Worm (Caenorhabditis elegans) whole organism, midembryonic: ENCODE measurements around the gene flh-1.
A peak's percentile ranks its signal among the peaks of the same experiment; 100 is the strongest.

ENCODE experiments used
- T22C8.4 ChIP-seq: fragments of 200-800 bp; sonication (Bioruptor generic); IDR thresholded peaks from 2 replicates; pipeline ENCODE4 v1.3.6; 2022; ENCODE audit warnings: missing genetic modification characterization, missing compliant biosample characterization
- cog-1 ChIP-seq: sonication (generic microtip); optimal IDR thresholded peaks from 2 replicates; lab custom pipeline; 2016; ENCODE audit warnings: missing genetic modification characterization, missing compliant biosample characterization
- flt-1 ChIP-seq: fragments of 200-800 bp; sonication (Bioruptor generic); IDR thresholded peaks from 2 replicates; pipeline ENCODE4 v1.3.6; 2022; ENCODE audit warnings: missing genetic modification characterization, missing compliant biosample characterization
- klf-2 ChIP-seq: fragments of 200-800 bp; sonication (Bioruptor generic); conservative IDR thresholded peaks from 2 replicates; pipeline ENCODE4 v1.3.6; 2022; ENCODE audit warnings: missing genetic modification reagents, missing genetic modification characterization, missing compliant biosample characterization
- med-1 ChIP-seq: sonication (generic microtip); optimal IDR thresholded peaks from 2 replicates; lab custom pipeline; 2017; ENCODE audit warnings: missing genetic modification characterization, mild to moderate bottlenecking, missing compliant biosample characterization, antibody characterized with exemption, missing genetic modification reagents; ENCODE audit not compliant: insufficient read depth
- ref-1 ChIP-seq: fragments of 200-800 bp; sonication (Bioruptor generic); conservative IDR thresholded peaks from 2 replicates; pipeline ENCODE4 v1.3.6; 2022; ENCODE audit warnings: missing genetic modification reagents, missing genetic modification characterization, missing compliant biosample characterization
- tab-1 ChIP-seq: fragments of 200-800 bp; sonication (Bioruptor generic); IDR thresholded peaks from 2 replicates; pipeline ENCODE4 v1.3.6; 2022; ENCODE audit warnings: missing genetic modification characterization, missing compliant biosample characterization
- ztf-23 ChIP-seq: fragments of 200-800 bp; sonication (Bioruptor generic); IDR thresholded peaks from 2 replicates; pipeline ENCODE4 v1.3.6; 2022; ENCODE audit warnings: missing genetic modification reagents, missing genetic modification characterization, missing compliant biosample characterization
- ztf-29 ChIP-seq: fragments of 200-800 bp; sonication (Bioruptor generic); IDR thresholded peaks from 2 replicates; pipeline ENCODE4 v1.3.6; 2022; ENCODE audit warnings: missing genetic modification reagents, missing genetic modification characterization, missing compliant biosample characterization

The flh-1 gene

DNA sequence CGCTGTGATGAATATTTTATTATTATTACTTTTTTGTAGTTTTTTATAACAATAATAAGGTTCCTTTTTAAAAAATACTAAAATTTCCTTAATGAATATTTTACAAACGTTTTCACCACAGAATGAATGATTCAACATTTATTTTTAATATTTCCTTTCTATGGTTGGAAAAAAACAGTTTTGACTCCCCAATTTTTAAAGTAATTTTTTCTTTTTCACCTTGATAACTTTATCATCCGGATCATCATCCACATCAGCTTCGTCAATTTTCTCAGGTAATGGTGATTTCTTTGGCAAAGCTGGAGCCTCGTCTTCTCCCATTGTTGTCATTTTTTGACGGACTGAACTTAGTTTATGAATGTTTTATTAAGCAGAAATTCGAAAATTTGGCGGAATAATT is 20.4 kb downstream of the flh-1 start, which contains the start of gene rab-28:
TSS of gene rab-28 (minus strand) at position 343 of the 400 bp plus-strand sequence.
- TF ChIP-seq ztf-23 (GFP tag; lab: Robert Waterston, UW), result no peak
- no peak for TF ChIP-seq flt-1 (GFP tag; lab: Robert Waterston, UW)
- no peak for TF ChIP-seq tab-1 (GFP tag; lab: Robert Waterston, UW)

DNA sequence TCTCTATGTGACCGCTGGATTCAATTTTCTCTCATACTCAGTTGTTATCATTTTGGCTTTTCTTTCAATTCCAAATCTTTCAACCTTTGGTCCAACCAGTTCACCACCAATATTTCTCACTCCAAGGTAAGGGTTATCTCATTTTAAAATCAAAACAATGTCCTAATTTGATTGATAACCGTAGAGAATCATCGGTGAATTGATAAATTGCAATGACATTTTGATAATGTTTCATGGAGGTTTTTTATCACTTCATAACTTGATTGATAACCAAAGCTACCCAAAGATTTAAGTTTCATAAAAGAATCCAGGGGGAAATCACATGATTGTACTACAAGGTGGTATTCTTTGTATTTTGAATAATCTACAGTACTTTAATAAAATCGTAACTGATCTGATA is 24.9 kb downstream of the flh-1 start:
- TF ChIP-seq med-1 (GFP tag; lab: Kevin White, UChicago) (no peak), T22C8.4 (GFP tag; lab: Robert Waterston, UW) (no peak), ref-1 (no peak), cog-1 (tag; lab: Kevin White, UChicago) (no peak), klf-2 (GFP tag; lab: Robert Waterston, UW) (no peak), tab-1 (GFP tag; lab: Robert Waterston, UW) (no peak), ztf-29 (GFP tag; lab: Robert Waterston, UW) (no peak), flt-1 (GFP tag; lab: Robert Waterston, UW) (no peak), ztf-23 (GFP tag; lab: Robert Waterston, UW) (no peak)

DNA sequence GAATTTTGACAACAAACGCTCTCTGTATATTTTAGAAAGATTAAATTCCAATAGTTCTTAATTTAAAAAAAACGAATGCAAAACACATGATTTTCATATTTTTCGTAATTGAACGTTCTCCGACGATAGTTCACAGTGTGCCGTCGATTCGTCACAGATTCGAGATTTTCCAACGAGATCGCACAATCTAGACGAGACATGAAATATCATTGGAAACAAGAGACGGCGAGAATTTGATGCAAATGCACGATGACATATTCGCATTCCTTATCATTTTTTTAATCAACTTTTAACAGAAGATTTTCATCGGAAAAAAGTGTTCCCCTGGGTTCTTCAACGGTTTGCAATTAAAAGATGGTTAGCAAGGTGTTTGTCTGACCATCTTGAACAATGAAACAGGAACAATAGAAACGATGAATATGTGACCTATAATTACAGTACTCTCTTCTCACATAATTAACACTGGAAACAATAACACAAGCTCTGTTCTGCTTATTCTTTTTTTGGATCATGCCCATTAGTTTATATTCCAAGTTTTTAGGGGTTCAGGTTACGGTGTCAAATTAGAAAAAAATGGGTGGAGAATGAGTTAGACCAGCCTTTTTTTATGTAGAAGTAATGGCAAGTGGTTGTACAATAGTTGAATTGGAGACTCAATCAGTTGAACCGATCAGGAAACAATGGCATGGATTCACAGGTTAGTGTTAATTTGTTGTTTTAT is 31.5 kb downstream of the flh-1 start, which contains the start of gene Y11D7A.3:
TSS of gene Y11D7A.3 (plus strand) at position 671 of the 721 bp plus-strand sequence.
- TF ChIP-seq ztf-29 (GFP tag; lab: Robert Waterston, UW), result no peak

DNA sequence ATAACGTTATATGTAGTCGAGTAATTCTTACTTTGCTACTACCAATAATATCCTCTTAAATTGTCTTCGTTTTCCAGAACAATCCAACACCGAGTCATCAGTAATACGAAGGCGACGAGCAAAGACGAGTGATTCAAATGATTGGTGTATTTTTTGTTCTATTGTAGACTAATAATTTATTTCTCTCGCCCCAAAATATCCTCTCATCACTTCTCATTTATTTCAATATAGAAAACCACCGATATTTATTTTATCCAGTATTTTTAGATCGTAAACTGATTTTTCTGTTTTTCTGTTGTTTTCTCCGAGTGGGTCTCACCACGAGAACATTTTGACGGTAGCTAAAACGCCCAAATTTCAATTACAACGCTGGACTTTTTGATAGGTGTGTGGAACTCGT is 36.4 kb downstream of the flh-1 start:
- TF ChIP-seq ref-1 (no peak), ztf-29 (GFP tag; lab: Robert Waterston, UW) (no peak), med-1 (GFP tag; lab: Kevin White, UChicago) (no peak), ztf-23 (GFP tag; lab: Robert Waterston, UW) (no peak), cog-1 (tag; lab: Kevin White, UChicago) (no peak), klf-2 (GFP tag; lab: Robert Waterston, UW) (no peak), flt-1 (GFP tag; lab: Robert Waterston, UW) (no peak), T22C8.4 (GFP tag; lab: Robert Waterston, UW) (no peak), tab-1 (GFP tag; lab: Robert Waterston, UW) (no peak)

DNA sequence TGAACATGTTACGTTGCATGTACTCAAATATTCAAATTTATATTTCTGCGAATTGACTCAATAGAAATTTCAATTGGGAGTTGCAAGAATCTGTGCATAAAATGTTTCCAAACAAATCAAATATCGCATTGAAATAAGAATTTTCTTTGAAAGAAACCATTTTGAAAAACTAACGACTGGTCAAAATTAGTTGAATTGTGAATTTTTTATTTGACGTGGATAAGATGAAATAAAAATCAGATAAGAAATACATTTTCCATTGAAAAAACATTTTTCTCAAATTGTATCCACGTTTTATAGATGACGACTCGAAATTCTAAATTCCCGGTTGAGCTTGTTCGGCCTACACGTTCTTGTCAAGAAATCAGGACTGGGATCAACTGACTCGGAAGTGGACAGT is 39.2 kb downstream of the flh-1 start, which contains the start of gene C46C2.3:
TSS of gene C46C2.3 (plus strand) at position 301 of the 400 bp plus-strand sequence.
- TF ChIP-seq med-1 (GFP tag; lab: Kevin White, UChicago) (no peak), tab-1 (GFP tag; lab: Robert Waterston, UW) (no peak), ztf-23 (GFP tag; lab: Robert Waterston, UW) (no peak), klf-2 (GFP tag; lab: Robert Waterston, UW) (no peak), T22C8.4 (GFP tag; lab: Robert Waterston, UW) (no peak), cog-1 (tag; lab: Kevin White, UChicago) (no peak), ref-1 (no peak), flt-1 (GFP tag; lab: Robert Waterston, UW) (no peak), ztf-29 (GFP tag; lab: Robert Waterston, UW) (no peak)

DNA sequence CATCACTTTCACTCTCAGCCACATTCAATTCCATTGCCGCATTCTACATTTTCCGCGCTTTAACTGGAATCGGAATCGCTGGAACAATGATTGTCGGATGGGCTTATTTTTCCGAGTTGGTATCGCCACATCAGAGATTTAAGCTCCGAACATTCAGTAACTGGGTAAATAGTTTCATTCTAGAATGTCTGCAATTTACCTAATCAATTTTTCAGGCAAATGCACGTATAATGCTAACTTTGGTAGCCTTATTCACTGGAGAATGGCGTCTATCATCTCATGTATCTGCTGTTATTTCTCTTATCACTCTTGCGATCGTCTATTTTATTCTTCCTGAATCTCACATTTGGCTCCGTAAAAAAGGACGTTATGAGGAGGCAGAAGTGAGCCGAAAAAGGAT is 45.7 kb downstream of the flh-1 start:
- TF ChIP-seq med-1 (GFP tag; lab: Kevin White, UChicago), result no peak
- no peak for TF ChIP-seq flt-1 (GFP tag; lab: Robert Waterston, UW)
- TF ChIP-seq T22C8.4 (GFP tag; lab: Robert Waterston, UW), result no peak
- no peak for TF ChIP-seq cog-1 (tag; lab: Kevin White, UChicago)
- TF ChIP-seq ztf-29 (GFP tag; lab: Robert Waterston, UW), result no peak
- TF ChIP-seq klf-2 (GFP tag; lab: Robert Waterston, UW), result no peak
- no peak for TF ChIP-seq tab-1 (GFP tag; lab: Robert Waterston, UW)
- no peak for TF ChIP-seq ref-1
- TF ChIP-seq ztf-23 (GFP tag; lab: Robert Waterston, UW), result no peak

DNA sequence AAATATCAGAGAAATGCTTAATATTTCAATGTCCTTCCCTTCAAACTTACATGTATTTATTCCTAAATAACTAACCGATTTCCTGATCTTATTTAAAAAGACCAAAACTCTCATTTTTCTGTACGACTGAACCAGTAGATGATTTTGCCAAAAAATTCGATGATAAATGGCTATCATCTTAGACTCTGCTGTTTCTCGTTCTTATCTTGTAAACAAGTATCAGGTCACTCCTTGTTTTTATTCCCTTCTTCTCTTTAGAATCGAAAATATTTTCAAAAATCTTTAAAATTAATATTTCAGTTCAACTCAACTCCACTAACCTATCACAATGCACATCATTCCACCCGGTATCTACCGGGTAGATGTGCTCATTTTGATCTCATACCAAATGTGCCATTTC is 46.6 kb downstream of the flh-1 start, which contains the start of gene C46C2.2:
TSS of gene C46C2.2 (plus strand) at position 301 of the 400 bp plus-strand sequence.
- TF ChIP-seq flt-1 (GFP tag; lab: Robert Waterston, UW) (no peak), ztf-29 (GFP tag; lab: Robert Waterston, UW) (no peak), klf-2 (GFP tag; lab: Robert Waterston, UW) (no peak), cog-1 (tag; lab: Kevin White, UChicago) (no peak), T22C8.4 (GFP tag; lab: Robert Waterston, UW) (no peak), med-1 (GFP tag; lab: Kevin White, UChicago) (no peak), ztf-23 (GFP tag; lab: Robert Waterston, UW) (no peak), tab-1 (GFP tag; lab: Robert Waterston, UW) (no peak)

DNA sequence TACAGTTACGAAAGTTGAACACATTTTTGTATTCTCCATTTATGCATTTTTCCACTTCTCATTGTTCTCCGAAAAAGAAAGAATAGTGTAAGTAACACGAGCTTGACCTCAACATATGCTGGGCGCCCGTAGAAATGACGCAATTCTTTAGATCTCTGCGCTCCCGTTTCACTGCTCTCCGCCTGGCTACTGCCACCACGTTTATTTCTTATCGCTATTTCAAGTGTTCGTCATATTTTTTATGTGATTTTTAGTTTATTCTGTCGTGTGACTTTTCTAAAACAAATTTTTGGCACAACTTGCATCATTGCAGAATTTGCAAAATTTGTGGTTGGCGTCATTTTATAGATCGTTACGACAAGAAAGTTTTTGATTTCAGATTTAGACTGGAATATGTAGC is 47.1 kb downstream of the flh-1 start:
- no peak for TF ChIP-seq ztf-29 (GFP tag; lab: Robert Waterston, UW)
- no peak for TF ChIP-seq tab-1 (GFP tag; lab: Robert Waterston, UW)
- TF ChIP-seq med-1 (GFP tag; lab: Kevin White, UChicago), result no peak
- no peak for TF ChIP-seq ref-1
- TF ChIP-seq klf-2 (GFP tag; lab: Robert Waterston, UW), result no peak
- no peak for TF ChIP-seq ztf-23 (GFP tag; lab: Robert Waterston, UW)
- TF ChIP-seq cog-1 (tag; lab: Kevin White, UChicago), result no peak
- no peak for TF ChIP-seq T22C8.4 (GFP tag; lab: Robert Waterston, UW)
- TF ChIP-seq flt-1 (GFP tag; lab: Robert Waterston, UW), result no peak

DNA sequence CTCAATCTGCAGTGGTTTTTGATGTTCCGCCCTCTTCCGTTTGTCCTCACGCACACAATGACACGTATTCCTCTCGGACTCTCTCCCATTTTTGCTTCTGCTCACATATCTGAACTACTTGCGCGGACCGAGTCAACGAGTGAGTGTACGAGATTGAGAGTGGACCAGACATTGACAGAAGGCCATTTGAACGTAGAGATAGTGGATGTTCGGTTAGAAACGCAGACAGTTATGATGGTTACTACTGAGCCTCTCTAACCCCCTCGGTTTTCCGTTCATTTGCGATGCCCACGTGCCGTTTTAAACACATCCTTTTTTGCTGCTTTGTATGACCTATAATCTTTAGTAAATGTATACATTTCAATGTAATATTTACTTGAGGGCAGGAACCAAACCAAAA is 47.6 kb downstream of the flh-1 start:
- TF ChIP-seq tab-1 (GFP tag; lab: Robert Waterston, UW) (no peak), ztf-29 (GFP tag; lab: Robert Waterston, UW) (no peak), ref-1 (no peak), cog-1 (tag; lab: Kevin White, UChicago) (no peak), flt-1 (GFP tag; lab: Robert Waterston, UW) (0 out of 2 replicates have a peak, but pooled peaks have one; percentile 11), klf-2 (GFP tag; lab: Robert Waterston, UW) (no peak), med-1 (GFP tag; lab: Kevin White, UChicago) (no peak), T22C8.4 (GFP tag; lab: Robert Waterston, UW) (no peak), ztf-23 (GFP tag; lab: Robert Waterston, UW) (no peak)
